Worm (Caenorhabditis elegans): ENCODE measurements around the gene ZK856.7.

The ZK856.7 gene

ce11 chrV:10204863-10205338, 3.0 kb downstream of the ZK856.7 start, which contains the start of the genes ZK856.19 and ZK856.11:
TSS of gene ZK856.19 (minus strand) at chrV:10204913.
TSS of gene ZK856.11 (minus strand) at chrV:10204938.
- no peak for TF ChIP-seq nhr-28 (tag; optimal IDR thresholded peaks at IDR 0.05)
- TF ChIP-seq nfya-1 (tag; optimal IDR thresholded peaks at IDR 0.05; ENCODE audit: insufficient read depth): peak; percentile 61
- TF ChIP-seq egl-5 (tag; optimal IDR thresholded peaks at IDR 0.05): no peak
- TF ChIP-seq nhr-67 (tag; optimal IDR thresholded peaks at IDR 0.05): no peak
- peak; percentile 86 for TF ChIP-seq R02D3.7 (tag; optimal IDR thresholded peaks at IDR 0.05)
- TF ChIP-seq elt-3 (tag; optimal IDR thresholded peaks at IDR 0.05): no peak
- TF ChIP-seq nhr-25 (tag; optimal IDR thresholded peaks at IDR 0.05): no peak
- TF ChIP-seq elt-2 (tag; optimal IDR thresholded peaks at IDR 0.05): peak; percentile 43
- no peak for TF ChIP-seq nhr-12 (tag; optimal IDR thresholded peaks at IDR 0.05)
- no peak for TF ChIP-seq egl-27 (tag; optimal IDR thresholded peaks at IDR 0.05)
- TF ChIP-seq ceh-16 (tag; optimal IDR thresholded peaks at IDR 0.05): no peak
- no peak for TF ChIP-seq daf-12 (tag; optimal IDR thresholded peaks at IDR 0.05)
- no peak for TF ChIP-seq ceh-82 (tag; optimal IDR thresholded peaks at IDR 0.05)
- no peak for TF ChIP-seq nhr-77 (tag; optimal IDR thresholded peaks at IDR 0.05)
- no peak for TF ChIP-seq sea-2 (GFP tag; optimal IDR thresholded peaks at IDR 0.05)
- peak; percentile 33 for TF ChIP-seq ceh-28 (tag; optimal IDR thresholded peaks at IDR 0.05)
- no peak for TF ChIP-seq fos-1 (tag; optimal IDR thresholded peaks at IDR 0.05)
- TF ChIP-seq ztf-11 (tag; optimal IDR thresholded peaks at IDR 0.05): no peak
- TF ChIP-seq nhr-23 (tag; optimal IDR thresholded peaks at IDR 0.05): peak; percentile 68
- TF ChIP-seq nhr-237 (tag; optimal IDR thresholded peaks at IDR 0.05): no peak
- no peak for TF ChIP-seq aly-2 (tag; optimal IDR thresholded peaks at IDR 0.05)
- no peak for TF ChIP-seq zag-1 (tag; optimal IDR thresholded peaks at IDR 0.05)
- TF ChIP-seq unc-39 (tag; optimal IDR thresholded peaks at IDR 0.05): no peak
- peak; percentile 59 for TF ChIP-seq nhr-43 (tag; optimal IDR thresholded peaks at IDR 0.05; ENCODE audit: poor library complexity, severe bottlenecking)
- TF ChIP-seq lin-39 (tag; optimal IDR thresholded peaks at IDR 0.05): no peak
- no peak for TF ChIP-seq ama-1 (optimal IDR thresholded peaks at IDR 0.05)
- TF ChIP-seq ztf-4 (tag; optimal IDR thresholded peaks at IDR 0.05): no peak
- peak; percentile 28 for TF ChIP-seq hmg-11 (tag; optimal IDR thresholded peaks at IDR 0.05)
- TF ChIP-seq tbx-2 (tag; optimal IDR thresholded peaks at IDR 0.05): peak; percentile 29
- TF ChIP-seq snpc-4 (tag; optimal IDR thresholded peaks at IDR 0.05): peak; percentile 60
- no peak for TF ChIP-seq mdl-1 (tag; optimal IDR thresholded peaks at IDR 0.05)
- TF ChIP-seq eor-1 (tag; optimal IDR thresholded peaks at IDR 0.05): no peak
- TF ChIP-seq unc-62 (GFP tag; optimal IDR thresholded peaks at IDR 0.05): no peak
- TF ChIP-seq lsy-12 (tag; optimal IDR thresholded peaks at IDR 0.05): peak; percentile 68
- peak; percentile 88 for TF ChIP-seq pha-4 (tag; optimal IDR thresholded peaks at IDR 0.05)
- peak; percentile 39 for TF ChIP-seq jun-1 (tag; optimal IDR thresholded peaks at IDR 0.05)
- TF ChIP-seq pqm-1 (tag; optimal IDR thresholded peaks at IDR 0.05): peak; percentile 30
- no peak for TF ChIP-seq mml-1 (tag; optimal IDR thresholded peaks at IDR 0.05)
- no peak for TF ChIP-seq elt-1 (tag; optimal IDR thresholded peaks at IDR 0.05)
- TF ChIP-seq lin-15B (tag; optimal IDR thresholded peaks at IDR 0.05): peak; percentile 92
- TF ChIP-seq nhr-76 (tag; optimal IDR thresholded peaks at IDR 0.05): no peak
- TF ChIP-seq fkh-10 (GFP tag; optimal IDR thresholded peaks at IDR 0.05): peak; percentile 28
- no peak for TF ChIP-seq ceh-9 (tag; optimal IDR thresholded peaks at IDR 0.05)
- no peak for TF ChIP-seq nhr-11 (tag; optimal IDR thresholded peaks at IDR 0.05)
- TF ChIP-seq fkh-2 (tag; optimal IDR thresholded peaks at IDR 0.05): no peak
- TF ChIP-seq skn-1 (tag; optimal IDR thresholded peaks at IDR 0.05): no peak
- TF ChIP-seq ZK546.5 (tag; optimal IDR thresholded peaks at IDR 0.05): no peak

ce11 chrV:10205483-10205882, 3.6 kb downstream of the ZK856.7 start, which contains the start of gene ZK856.16:
TSS of gene ZK856.16 (minus strand) at chrV:10205583.
- no peak for TF ChIP-seq nhr-43 (tag; optimal IDR thresholded peaks at IDR 0.05; ENCODE audit: poor library complexity, severe bottlenecking)
- no peak for TF ChIP-seq aly-2 (tag; optimal IDR thresholded peaks at IDR 0.05)
- TF ChIP-seq sea-2 (GFP tag; optimal IDR thresholded peaks at IDR 0.05): no peak
- TF ChIP-seq hmg-11 (tag; optimal IDR thresholded peaks at IDR 0.05): no peak
- no peak for TF ChIP-seq unc-62 (GFP tag; optimal IDR thresholded peaks at IDR 0.05)
- no peak for TF ChIP-seq nhr-12 (tag; optimal IDR thresholded peaks at IDR 0.05)
- TF ChIP-seq elt-2 (tag; optimal IDR thresholded peaks at IDR 0.05): no peak
- no peak for TF ChIP-seq pha-4 (tag; optimal IDR thresholded peaks at IDR 0.05)
- TF ChIP-seq ZK546.5 (tag; optimal IDR thresholded peaks at IDR 0.05): no peak
- TF ChIP-seq ceh-28 (tag; optimal IDR thresholded peaks at IDR 0.05): no peak
- TF ChIP-seq nhr-77 (tag; optimal IDR thresholded peaks at IDR 0.05): no peak
- TF ChIP-seq egl-5 (tag; optimal IDR thresholded peaks at IDR 0.05): no peak
- TF ChIP-seq mml-1 (tag; optimal IDR thresholded peaks at IDR 0.05): no peak
- no peak for TF ChIP-seq nhr-28 (tag; optimal IDR thresholded peaks at IDR 0.05)
- TF ChIP-seq lsy-12 (tag; optimal IDR thresholded peaks at IDR 0.05): no peak
- no peak for TF ChIP-seq lin-15B (tag; optimal IDR thresholded peaks at IDR 0.05)
